Fruit fly (Drosophila melanogaster): ENCODE results near the gene robl22E.

DNA sequence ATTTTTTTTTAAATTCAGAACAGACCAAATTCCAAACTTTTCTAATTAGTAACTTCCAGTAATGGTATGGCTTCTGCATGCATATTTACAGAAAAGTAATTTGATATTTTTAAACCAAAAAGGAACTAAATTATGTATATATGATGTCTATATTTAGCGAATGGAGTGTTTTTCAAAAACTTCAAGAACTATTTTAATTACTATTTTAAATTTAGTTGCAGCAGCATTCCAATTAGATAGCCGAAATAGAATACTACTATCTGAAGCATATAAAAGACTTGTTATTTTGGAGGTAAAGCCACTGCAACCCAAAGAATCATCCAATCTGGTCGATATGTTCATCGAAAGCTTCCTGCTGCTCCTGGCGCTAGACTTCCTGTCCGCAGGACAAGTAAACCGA lies 37.8 kb downstream of the robl22E start, which contains the start of gene CG17234:
- no peak for TF ChIP-seq CTCF (optimal IDR thresholded peaks at IDR 0.05)
- TF ChIP-seq CG8478 (optimal IDR thresholded peaks at IDR 0.05) = no peak

All from S2 (cell line).